Worm (Caenorhabditis elegans) whole organism, late embryonic: Measurements from ENCODE around the gene ugt-6.

Experiments used
- K02D7.2 ChIP-seq: sonication (generic microtip); optimal IDR thresholded peaks from 2 replicates; lab custom pipeline; 2017; ENCODE audit warnings: mild to moderate bottlenecking, missing genetic modification characterization, missing compliant biosample characterization
- ama-1 ChIP-seq: fragments of 150-350 bp; optimal IDR thresholded peaks from 2 replicates; lab custom pipeline; 2014
- ceh-14 ChIP-seq: sonication (generic microtip); optimal IDR thresholded peaks from 2 replicates; lab custom pipeline; 2016; ENCODE audit warnings: missing genotype, missing genetic modification characterization, missing compliant biosample characterization
- ceh-48 ChIP-seq: sonication (generic microtip); optimal IDR thresholded peaks from 2 replicates; lab custom pipeline; 2016; ENCODE audit warnings: missing genetic modification characterization, inconsistent platforms, missing compliant biosample characterization
- fkh-10 ChIP-seq: fragments of 150-350 bp; optimal IDR thresholded peaks from 2 replicates; lab custom pipeline; 2014; ENCODE audit warnings: missing biosample characterization, missing genetic modification reagents, missing genetic modification characterization
- gmeb-2 ChIP-seq: sonication (generic microtip); optimal IDR thresholded peaks from 2 replicates; lab custom pipeline; 2016; ENCODE audit warnings: missing genetic modification characterization, inconsistent platforms, missing compliant biosample characterization
- hlh-15 ChIP-seq: sonication (generic microtip); optimal IDR thresholded peaks from 2 replicates; lab custom pipeline; 2016; ENCODE audit warnings: missing genetic modification characterization, missing compliant biosample characterization
- nfya-1 ChIP-seq: sonication (generic microtip); optimal IDR thresholded peaks from 2 replicates; lab custom pipeline; 2017; ENCODE audit warnings: missing genetic modification characterization, mild to moderate bottlenecking, missing compliant biosample characterization, antibody characterized with exemption, moderate library complexity
- pqm-1 ChIP-seq: sonication (generic microtip); optimal IDR thresholded peaks from 2 replicates; lab custom pipeline; 2016; ENCODE audit warnings: missing genetic modification characterization, missing compliant biosample characterization
- unc-55 ChIP-seq: sonication (generic microtip); optimal IDR thresholded peaks from 2 replicates; lab custom pipeline; 2017; ENCODE audit warnings: missing biosample characterization, missing genetic modification reagents, missing genetic modification characterization

- TF ChIP-seq ceh-14 (tag; lab: Kevin White, UChicago) (no peak), hlh-15 (tag; lab: Kevin White, UChicago) (no peak), nfya-1 (tag; lab: Kevin White, UChicago) (no peak), K02D7.2 (tag; lab: Kevin White, UChicago) (no peak), unc-55 (GFP tag; lab: Kevin White, UChicago) (no peak), ama-1 (no peak), gmeb-2 (no peak), pqm-1 (tag; lab: Kevin White, UChicago) (no peak), fkh-10 (GFP tag; lab: Kevin White, UChicago) (no peak), ceh-48 (tag; lab: Kevin White, UChicago) (no peak)
Observed at ce11 chrV:12786340-12786739, 11.7 kb downstream of the ugt-6 start.
